Fruit fly (Drosophila melanogaster) whole organism, embryonic: Measurements from ENCODE around the gene Cyp28d2.
A peak's percentile ranks its signal among the peaks of the same experiment; 100 is the strongest.

Source experiments
- Bdp1 ChIP-seq: fragments of 200-800 bp; sonication (Bioruptor generic); optimal IDR thresholded peaks from 3 replicates; lab custom pipeline; 2016; ENCODE audit warnings: missing biosample characterization, missing genetic modification characterization
- CG10267 ChIP-seq: fragments of 200-800 bp; sonication (Bioruptor generic); optimal IDR thresholded peaks from 2 replicates; lab custom pipeline; 2018; ENCODE audit warnings: missing biosample characterization, mild to moderate bottlenecking, missing genetic modification characterization, moderate library complexity
- CG12391 ChIP-seq: fragments of 200-800 bp; sonication (Bioruptor generic); optimal IDR thresholded peaks from 3 replicates; lab custom pipeline; 2018; ENCODE audit warnings: missing biosample characterization, mild to moderate bottlenecking, missing genetic modification characterization, moderate library complexity
- CG12659 ChIP-seq: fragments of 200-800 bp; sonication (Bioruptor generic); optimal IDR thresholded peaks from 3 replicates; lab custom pipeline; 2017; ENCODE audit warnings: mild to moderate bottlenecking, missing biosample characterization, missing genetic modification reagents, missing genetic modification characterization
- CG13775 ChIP-seq: fragments of 200-800 bp; sonication (Bioruptor generic); optimal IDR thresholded peaks from 3 replicates; lab custom pipeline; 2017; ENCODE audit warnings: missing biosample characterization, mild to moderate bottlenecking, missing genetic modification characterization
- CG1602 ChIP-seq: fragments of 200-800 bp; sonication (Bioruptor generic); optimal IDR thresholded peaks from 3 replicates; lab custom pipeline; 2016; ENCODE audit warnings: missing biosample characterization, missing genetic modification characterization
- CG17361 ChIP-seq: fragments of 200-800 bp; sonication (Bioruptor generic); IDR thresholded peaks from 3 replicates; pipeline ENCODE4 v1.3.6; 2022; ENCODE audit warnings: missing biosample characterization, missing genetic modification characterization
- CG18262 ChIP-seq: fragments of 200-800 bp; optimal IDR thresholded peaks from 3 replicates; lab custom pipeline; 2019; ENCODE audit warnings: missing biosample characterization, mild to moderate bottlenecking, missing genetic modification characterization, moderate library complexity
- CG30020 ChIP-seq: fragments of 200-800 bp; optimal IDR thresholded peaks from 2 replicates; lab custom pipeline; 2019; ENCODE audit warnings: missing biosample characterization, mild to moderate bottlenecking, missing genetic modification characterization, moderate library complexity
- CG31441 ChIP-seq: fragments of 200-800 bp; sonication (Bioruptor generic); IDR thresholded peaks from 2 replicates; pipeline ENCODE4 v1.3.6; 2022; ENCODE audit warnings: missing biosample characterization, missing genetic modification characterization
- CG3407 ChIP-seq: fragments of 200-800 bp; sonication (Bioruptor generic); optimal IDR thresholded peaks from 2 replicates; lab custom pipeline; 2018; ENCODE audit warnings: missing biosample characterization, mild to moderate bottlenecking, missing genetic modification characterization
- CG5180 ChIP-seq: fragments of 200-800 bp; sonication (Bioruptor generic); optimal IDR thresholded peaks from 3 replicates; lab custom pipeline; 2017; ENCODE audit warnings: missing biosample characterization, missing genetic modification characterization, mild to moderate bottlenecking, moderate library complexity, missing genetic modification reagents
- CG8281 ChIP-seq: fragments of 200-800 bp; sonication (Bioruptor generic); optimal IDR thresholded peaks from 2 replicates; lab custom pipeline; 2018; ENCODE audit warnings: missing biosample characterization, mild to moderate bottlenecking, missing genetic modification characterization, moderate library complexity
- CG8359 ChIP-seq: fragments of 200-800 bp; sonication (Bioruptor generic); optimal IDR thresholded peaks from 2 replicates; lab custom pipeline; 2017; ENCODE audit warnings: missing biosample characterization, mild to moderate bottlenecking, missing genetic modification characterization, borderline replicate concordance
- CG9215 ChIP-seq: fragments of 200-800 bp; sonication (Bioruptor generic); IDR thresholded peaks from 2 replicates; pipeline ENCODE4 v1.3.6; 2022; ENCODE audit warnings: missing biosample characterization, missing genetic modification characterization
- CG9609 ChIP-seq: fragments of 200-800 bp; sonication (Bioruptor generic); optimal IDR thresholded peaks from 3 replicates; lab custom pipeline; 2016; ENCODE audit warnings: missing biosample characterization, missing genetic modification characterization
- CHES-1-like ChIP-seq: fragments of 200-800 bp; sonication (Bioruptor generic); optimal IDR thresholded peaks from 2 replicates; lab custom pipeline; 2016; ENCODE audit warnings: missing biosample characterization, missing genetic modification characterization
- Deaf1 ChIP-seq: fragments of 200-800 bp; optimal IDR thresholded peaks from 3 replicates; lab custom pipeline; 2019; ENCODE audit warnings: missing biosample characterization, mild to moderate bottlenecking, missing genetic modification characterization, moderate library complexity
- E2f1 ChIP-seq: fragments of 200-800 bp; sonication (Bioruptor generic); IDR thresholded peaks from 2 replicates; pipeline ENCODE4 v1.3.6; 2022; ENCODE audit warnings: missing biosample characterization, missing genetic modification characterization
- E2f2 ChIP-seq: fragments of 200-800 bp; sonication (Bioruptor generic); IDR thresholded peaks from 2 replicates; pipeline ENCODE4 v1.3.6; 2022; ENCODE audit warnings: missing biosample characterization, missing genetic modification characterization
- Hey ChIP-seq: fragments of 200-800 bp; sonication (Bioruptor generic); optimal IDR thresholded peaks from 3 replicates; lab custom pipeline; 2018; ENCODE audit warnings: missing biosample characterization, mild to moderate bottlenecking, missing genetic modification characterization
- Hmr ChIP-seq: fragments of 200-800 bp; sonication (Bioruptor generic); optimal IDR thresholded peaks from 3 replicates; lab custom pipeline; 2017; ENCODE audit warnings: mild to moderate bottlenecking, missing biosample characterization, missing genetic modification reagents, missing genetic modification characterization
- Hr78 ChIP-seq, 2 experiments: fragments of 200-800 bp in 1 of 2; fragments of >200 bp in 1 of 2; sonication (Bioruptor generic) in 1 of 2; optimal IDR thresholded peaks; 2 replicates each; lab custom pipeline; 2017 to 2019; ENCODE audit warnings: missing biosample characterization in 2 of 2, missing genetic modification characterization in 2 of 2, mild to moderate bottlenecking in 1 of 2, moderate library complexity in 1 of 2
- Kr ChIP-seq: fragments of 200-800 bp; sonication (Bioruptor generic); optimal IDR thresholded peaks from 2 replicates; lab custom pipeline; 2017; ENCODE audit warnings: missing biosample characterization, mild to moderate bottlenecking, missing genetic modification characterization
- Optix ChIP-seq: fragments of 200-800 bp; sonication (Bioruptor generic); IDR thresholded peaks from 3 replicates; pipeline ENCODE4 v1.3.6; 2022; ENCODE audit warnings: missing biosample characterization, missing genetic modification characterization
- Ptx1 ChIP-seq: fragments of 200-800 bp; sonication (Bioruptor generic); IDR thresholded peaks from 2 replicates; pipeline ENCODE4 v1.3.6; 2022; ENCODE audit warnings: missing biosample characterization, missing genetic modification characterization
- Rfx ChIP-seq: fragments of 200-800 bp; sonication (Bioruptor generic); IDR thresholded peaks from 2 replicates; pipeline ENCODE4 v1.3.6; 2022; ENCODE audit warnings: missing biosample characterization, missing genetic modification characterization
- Sox102F ChIP-seq: fragments of 200-800 bp; sonication (Bioruptor generic); optimal IDR thresholded peaks from 2 replicates; lab custom pipeline; 2018; ENCODE audit warnings: missing biosample characterization, mild to moderate bottlenecking, missing genetic modification characterization, moderate library complexity
- Spps ChIP-seq: fragments of 200-800 bp; sonication (Bioruptor generic); optimal IDR thresholded peaks from 2 replicates; lab custom pipeline; 2018; ENCODE audit warnings: missing biosample characterization, mild to moderate bottlenecking, missing genetic modification characterization
- Vsx1 ChIP-seq: fragments of 200-800 bp; sonication (Bioruptor generic); optimal IDR thresholded peaks from 2 replicates; lab custom pipeline; 2017; ENCODE audit warnings: missing biosample characterization, mild to moderate bottlenecking, missing genetic modification characterization, missing genetic modification reagents
- YL-1 ChIP-seq: fragments of 200-800 bp; sonication (Bioruptor generic); optimal IDR thresholded peaks from 3 replicates; lab custom pipeline; 2017; ENCODE audit warnings: missing biosample characterization, mild to moderate bottlenecking, missing genetic modification characterization
- bsh ChIP-seq, 2 experiments: fragments of 200-800 bp; sonication (Bioruptor generic); optimal IDR thresholded peaks; 2 replicates each; lab custom pipeline; 2017 to 2018; ENCODE audit warnings: mild to moderate bottlenecking in 2 of 2, missing biosample characterization in 2 of 2, missing genetic modification characterization in 2 of 2, moderate library complexity in 1 of 2
- caup ChIP-seq: fragments of 200-800 bp; sonication (Bioruptor generic); optimal IDR thresholded peaks from 3 replicates; lab custom pipeline; 2017; ENCODE audit warnings: missing biosample characterization, mild to moderate bottlenecking, missing genetic modification characterization, moderate library complexity; ENCODE audit not compliant: severe bottlenecking
- corto ChIP-seq: fragments of 200-800 bp; sonication (Bioruptor generic); optimal IDR thresholded peaks from 2 replicates; lab custom pipeline; 2016; ENCODE audit warnings: missing biosample characterization, mild to moderate bottlenecking, missing genetic modification characterization, moderate library complexity
- dysf ChIP-seq: fragments of 200-800 bp; sonication (Bioruptor generic); IDR thresholded peaks from 3 replicates; pipeline ENCODE4 v1.3.6; 2022; ENCODE audit warnings: missing biosample characterization, missing genetic modification characterization
- exex ChIP-seq: fragments of 200-800 bp; sonication (Bioruptor generic); optimal IDR thresholded peaks from 4 replicates; lab custom pipeline; 2018; ENCODE audit warnings: missing biosample characterization, mild to moderate bottlenecking, missing genetic modification characterization, moderate library complexity
- ham ChIP-seq: fragments of 200-800 bp; sonication (Bioruptor generic); IDR thresholded peaks from 2 replicates; pipeline ENCODE4 v1.3.6; 2022; ENCODE audit warnings: missing biosample characterization, missing genetic modification characterization
- kah ChIP-seq: fragments of 200-800 bp; sonication (Bioruptor generic); optimal IDR thresholded peaks from 2 replicates; lab custom pipeline; 2018; ENCODE audit warnings: missing biosample characterization, mild to moderate bottlenecking, missing genetic modification characterization
- maf-S ChIP-seq: fragments of 200-800 bp; sonication (Bioruptor generic); optimal IDR thresholded peaks from 2 replicates; lab custom pipeline; 2016; ENCODE audit warnings: missing biosample characterization, missing genetic modification characterization
- mam ChIP-seq: fragments of 200-800 bp; sonication (Bioruptor generic); optimal IDR thresholded peaks from 3 replicates; lab custom pipeline; 2016; ENCODE audit warnings: missing biosample characterization, missing genetic modification characterization
- pan ChIP-seq, 4 experiments: fragments of >200 bp in 3 of 4; fragments of 200-800 bp in 1 of 4; sonication (Bioruptor generic) in 1 of 4; optimal IDR thresholded peaks in 3 of 4; IDR thresholded peaks in 1 of 4; 2 replicates each; pipeline versions ENCODE4 v1.3.6 to Lab custom; 2017 to 2022; ENCODE audit warnings: missing biosample characterization in 2 of 4, missing genetic modification characterization in 2 of 4, mixed read lengths in 1 of 4
- pita ChIP-seq: fragments of 200-800 bp; sonication (Bioruptor generic); optimal IDR thresholded peaks from 2 replicates; lab custom pipeline; 2017; ENCODE audit warnings: missing biosample characterization, mild to moderate bottlenecking, missing genetic modification characterization
- psq ChIP-seq: fragments of 200-800 bp; sonication (Bioruptor generic); optimal IDR thresholded peaks from 2 replicates; lab custom pipeline; 2017; ENCODE audit warnings: missing biosample characterization, missing genetic modification characterization
- slp2 ChIP-seq: fragments of 200-800 bp; sonication (Bioruptor generic); optimal IDR thresholded peaks from 2 replicates; lab custom pipeline; 2016; ENCODE audit warnings: missing biosample characterization, missing genetic modification characterization
- tap ChIP-seq: fragments of 200-800 bp; optimal IDR thresholded peaks from 3 replicates; lab custom pipeline; 2019; ENCODE audit warnings: missing biosample characterization, mild to moderate bottlenecking, missing genetic modification characterization, moderate library complexity
- tin ChIP-seq: fragments of 200-800 bp; sonication (Bioruptor generic); optimal IDR thresholded peaks from 3 replicates; lab custom pipeline; 2016; ENCODE audit warnings: missing biosample characterization, missing genetic modification characterization
- tx ChIP-seq: fragments of 200-800 bp; sonication (Bioruptor generic); optimal IDR thresholded peaks from 2 replicates; lab custom pipeline; 2016; ENCODE audit warnings: missing biosample characterization, missing genetic modification characterization
- vvl ChIP-seq: fragments of 200-800 bp; sonication (Bioruptor generic); IDR thresholded peaks from 2 replicates; pipeline ENCODE4 v1.3.6; 2022; ENCODE audit warnings: missing biosample characterization, missing genetic modification characterization

Cyp28d2 gene

DNA sequence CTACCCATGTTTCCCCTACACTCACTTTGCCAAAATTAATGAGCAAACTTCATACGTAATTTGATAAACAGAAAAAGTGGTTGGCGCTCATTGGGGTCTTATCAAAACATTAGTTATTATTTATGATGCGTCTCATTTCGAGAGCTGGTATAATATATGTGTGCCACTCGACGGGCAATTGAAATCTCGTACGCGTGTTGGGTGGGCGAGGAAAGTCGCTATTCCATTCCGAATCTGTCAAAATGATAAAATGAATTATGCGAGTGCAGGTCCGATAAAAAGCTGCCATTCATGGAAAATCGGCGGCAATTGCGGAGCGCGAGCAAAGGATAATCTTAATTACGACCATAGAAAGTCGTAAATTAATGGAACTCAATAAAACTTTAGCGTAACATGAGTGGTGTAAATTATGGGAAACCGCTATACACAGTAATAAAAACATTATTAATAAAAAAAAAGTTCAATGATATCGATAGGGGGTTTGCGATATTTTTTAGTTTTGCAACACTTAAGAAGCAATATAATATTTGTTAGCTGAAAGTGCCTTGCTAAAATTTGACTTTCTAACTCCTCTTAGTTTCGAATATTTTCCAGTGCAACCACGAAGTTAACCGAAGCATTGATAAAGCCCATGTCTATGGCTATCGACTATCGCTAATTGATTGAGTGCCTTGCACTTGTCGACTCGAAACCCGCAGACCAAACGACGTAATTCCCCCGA lies 35.3 kb downstream of the Cyp28d2 start (continued):
- TF ChIP-seq CG1602 (GFP tag; lab: Kevin White, UChicago), result no peak
- no peak for TF ChIP-seq ham
- TF ChIP-seq Hr78 (GFP tag; optimal IDR thresholded peaks at IDR 0.05; lab: Kevin White, UChicago), result no peak
- TF ChIP-seq pita (GFP tag; lab: Kevin White, UChicago), result no peak
- TF ChIP-seq Sox102F, result peak; percentile 24
- peak; percentile 14 for TF ChIP-seq CG13775 (GFP tag; lab: Kevin White, UChicago)
- no peak for TF ChIP-seq CG8281 (tag; lab: Kevin White, UChicago)
- TF ChIP-seq Vsx1 (GFP tag; lab: Kevin White, UChicago), result peak; percentile 12
- TF ChIP-seq dysf (GFP tag; lab: Robert Waterston, UW), result peak; percentile 42; the same call in 1 of the 3 replicates
- TF ChIP-seq tin (GFP tag; lab: Kevin White, UChicago), result no peak
- peak; percentile 30; the same call in 1 of the 2 replicates for TF ChIP-seq vvl
- TF ChIP-seq psq (GFP tag; lab: Kevin White, UChicago), result no peak
- peak; percentile 16; the same call in 1 of the 2 replicates for TF ChIP-seq E2f2
- no peak for TF ChIP-seq Optix (GFP tag; lab: Robert Waterston, UW)
- no peak for TF ChIP-seq Hey (tag; lab: Kevin White, UChicago)
- TF ChIP-seq CG31441 (GFP tag; lab: Robert Waterston, UW), result peak; percentile 45; the same call in 1 of the 2 replicates
- no peak for TF ChIP-seq CG8359 (GFP tag; lab: Kevin White, UChicago)
- TF ChIP-seq CG12659, result no peak
- no peak for TF ChIP-seq mam (GFP tag; lab: Kevin White, UChicago)
- no peak for TF ChIP-seq CHES-1-like (GFP tag; lab: Kevin White, UChicago)
- TF ChIP-seq CG17361 (GFP tag; lab: Robert Waterston, UW), result no peak
- TF ChIP-seq CG30020, result no peak
- TF ChIP-seq Deaf1 (tag; lab: Kevin White, UChicago), result peak; percentile 48
- TF ChIP-seq slp2 (GFP tag; lab: Kevin White, UChicago), result no peak
- TF ChIP-seq exex (tag; lab: Kevin White, UChicago), result peak; percentile 69
- TF ChIP-seq Rfx (GFP tag; lab: Robert Waterston, UW), result 0 out of 2 replicates have a peak, but pooled peaks have one; percentile 13
- TF ChIP-seq CG9215 (GFP tag; lab: Robert Waterston, UW), result no peak
- TF ChIP-seq maf-S, result no peak
- no peak for TF ChIP-seq kah (GFP tag; lab: Kevin White, UChicago)
- peak; percentile 33 for TF ChIP-seq CG10267
- TF ChIP-seq CG18262 (tag; lab: Kevin White, UChicago), result no peak
- TF ChIP-seq bsh (GFP tag; optimal IDR thresholded peaks at IDR 0.05; lab: Kevin White, UChicago), result peak in 1 of 2 experiments; percentile 16
- no peak for TF ChIP-seq tap (tag; lab: Kevin White, UChicago)
- no peak for TF ChIP-seq E2f1 (GFP tag; lab: Robert Waterston, UW)
- 0 out of 2 replicates have a peak, but pooled peaks have one; percentile 33 for TF ChIP-seq Ptx1 (GFP tag; lab: Robert Waterston, UW)
- TF ChIP-seq Spps (tag; lab: Kevin White, UChicago), result no peak
- TF ChIP-seq YL-1, result no peak
- peak; percentile 57 for TF ChIP-seq corto (GFP tag; lab: Kevin White, UChicago)
- TF ChIP-seq Hmr (GFP tag; lab: Kevin White, UChicago), result peak; percentile 40
- TF ChIP-seq CG9609 (GFP tag; lab: Kevin White, UChicago), result no peak
- no peak for TF ChIP-seq pan (optimal IDR thresholded peaks at IDR 0.05; lab: Kevin White, UChicago)
- peak in 1 of 2 experiments; percentile 50 for TF ChIP-seq pan (GFP tag; optimal IDR thresholded peaks at IDR 0.05 in 1 of 2, IDR thresholded peaks at IDR 0.05 in 1 of 2)
- TF ChIP-seq Bdp1 (GFP tag; lab: Kevin White, UChicago), result no peak
- TF ChIP-seq Kr (GFP tag; lab: Kevin White, UChicago), result no peak
- no peak for TF ChIP-seq CG5180 (GFP tag; lab: Kevin White, UChicago)
- peak; percentile 38 for TF ChIP-seq CG12391
- TF ChIP-seq tx, result no peak
- peak; percentile 23 for TF ChIP-seq caup
- TF ChIP-seq CG3407 (GFP tag; lab: Kevin White, UChicago), result no peak
